Fruit fly (Drosophila melanogaster) whole organism, adult: ENCODE data around the gene Gr28b.

Experiments
- CG11617 ChIP-seq: fragments of 200-800 bp; sonication (Bioruptor generic); optimal IDR thresholded peaks from 2 replicates; lab custom pipeline; 2017; ENCODE audit warnings: mild to moderate bottlenecking, missing biosample characterization, missing genetic modification reagents, missing genetic modification characterization
- CG12768 ChIP-seq: fragments of 200-800 bp; sonication (Bioruptor generic); optimal IDR thresholded peaks from 2 replicates; lab custom pipeline; 2017; ENCODE audit warnings: missing biosample characterization, missing genetic modification characterization, mild to moderate bottlenecking, moderate library complexity, missing genetic modification reagents
- CG14711 ChIP-seq: fragments of 200-800 bp; sonication (Bioruptor generic); optimal IDR thresholded peaks from 2 replicates; lab custom pipeline; 2018; ENCODE audit warnings: missing biosample characterization, mild to moderate bottlenecking, missing genetic modification characterization, moderate library complexity
- CG1620 ChIP-seq: fragments of 200-800 bp; sonication (Bioruptor generic); optimal IDR thresholded peaks from 2 replicates; lab custom pipeline; 2016; ENCODE audit warnings: missing biosample characterization, missing genetic modification characterization
- CG33017 ChIP-seq: fragments of 200-800 bp; sonication (Bioruptor generic); optimal IDR thresholded peaks from 2 replicates; lab custom pipeline; 2018; ENCODE audit warnings: missing biosample characterization, mild to moderate bottlenecking, missing genetic modification characterization, moderate library complexity
- CG5204 ChIP-seq: fragments of 200-800 bp; sonication (Bioruptor generic); optimal IDR thresholded peaks from 2 replicates; lab custom pipeline; 2016; ENCODE audit warnings: missing biosample characterization, missing genetic modification characterization
- CG7045 ChIP-seq: fragments of 200-800 bp; sonication (Bioruptor generic); optimal IDR thresholded peaks from 2 replicates; lab custom pipeline; 2017; ENCODE audit warnings: missing biosample characterization, mild to moderate bottlenecking, missing genetic modification characterization
- CG7101 ChIP-seq: fragments of 200-800 bp; sonication (Bioruptor generic); optimal IDR thresholded peaks from 2 replicates; lab custom pipeline; 2018; ENCODE audit warnings: missing biosample characterization, mild to moderate bottlenecking, missing genetic modification characterization, moderate library complexity
- Clk ChIP-seq: fragments of 200-800 bp; sonication (Bioruptor generic); optimal IDR thresholded peaks from 2 replicates; lab custom pipeline; 2017; ENCODE audit warnings: missing biosample characterization, missing genetic modification characterization
- Crg-1 ChIP-seq: fragments of 200-800 bp; sonication (Bioruptor generic); optimal IDR thresholded peaks from 2 replicates; lab custom pipeline; 2016; ENCODE audit warnings: missing biosample characterization, missing genetic modification characterization
- Hr96 ChIP-seq: fragments of 200-800 bp; sonication (Bioruptor generic); optimal IDR thresholded peaks from 2 replicates; lab custom pipeline; 2016; ENCODE audit warnings: missing biosample characterization, missing genetic modification characterization
- Mnt ChIP-seq: fragments of 200-800 bp; sonication (Bioruptor generic); optimal IDR thresholded peaks from 2 replicates; lab custom pipeline; 2016; ENCODE audit warnings: missing biosample characterization, mild to moderate bottlenecking, missing genetic modification characterization
- bab1 ChIP-seq: fragments of 200-800 bp; sonication (Bioruptor generic); optimal IDR thresholded peaks from 3 replicates; lab custom pipeline; 2019; ENCODE audit warnings: missing biosample characterization, mild to moderate bottlenecking, missing genetic modification characterization, moderate library complexity
- cic ChIP-seq: fragments of 200-800 bp; sonication (Bioruptor generic); optimal IDR thresholded peaks from 2 replicates; lab custom pipeline; 2017; ENCODE audit warnings: missing biosample characterization, mild to moderate bottlenecking, missing genetic modification characterization, moderate library complexity
- cnc ChIP-seq, 2 experiments: fragments of >200 bp; optimal IDR thresholded peaks; 2 replicates each; lab custom pipeline; 2017
- kay ChIP-seq: fragments of 200-800 bp; sonication (Bioruptor generic); peaks from one replicate; lab custom pipeline; 2016; ENCODE audit warnings: missing biosample characterization, missing genetic modification characterization, borderline replicate concordance
- ovo ChIP-seq: fragments of 200-800 bp; sonication (Bioruptor generic); optimal IDR thresholded peaks from 2 replicates; lab custom pipeline; 2016; ENCODE audit warnings: missing biosample characterization, missing genetic modification characterization
- pad ChIP-seq: fragments of 200-800 bp; sonication (Bioruptor generic); optimal IDR thresholded peaks from 3 replicates; lab custom pipeline; 2017; ENCODE audit warnings: missing biosample characterization, missing genetic modification characterization, mild to moderate bottlenecking, moderate library complexity, missing genetic modification reagents
- tj ChIP-seq: fragments of 200-800 bp; sonication (Bioruptor generic); optimal IDR thresholded peaks from 3 replicates; lab custom pipeline; 2017; ENCODE audit warnings: missing biosample characterization, mild to moderate bottlenecking, missing genetic modification characterization, moderate library complexity
- toe ChIP-seq: fragments of 200-800 bp; sonication (Bioruptor generic); optimal IDR thresholded peaks from 2 replicates; lab custom pipeline; 2016; ENCODE audit warnings: missing biosample characterization, missing genetic modification characterization

The Gr28b gene

dm6 chr2L:7433957-7434736 is 27.9 kb downstream of the Gr28b start:
- peak; percentile 71 for TF ChIP-seq tj
- no peak for TF ChIP-seq cic (GFP tag; lab: Kevin White, UChicago)
- peak; percentile 57 for TF ChIP-seq toe (GFP tag; lab: Kevin White, UChicago)
- TF ChIP-seq bab1 (GFP tag; lab: Kevin White, UChicago) = peak; percentile 94
- TF ChIP-seq Clk (GFP tag; lab: Kevin White, UChicago) = peak; percentile 66
- peak; percentile 94 for TF ChIP-seq CG33017 (tag; lab: Kevin White, UChicago)
- TF ChIP-seq CG7101 = peak; percentile 95
- TF ChIP-seq CG14711 = peak; percentile 60
- no peak for TF ChIP-seq cnc (optimal IDR thresholded peaks at IDR 0.05; lab: Kevin White, UChicago)
- TF ChIP-seq pad = peak; percentile 31
- peak; percentile 43 for TF ChIP-seq CG1620
- TF ChIP-seq Crg-1 (GFP tag; lab: Kevin White, UChicago) = no peak
- peak; percentile 14 for TF ChIP-seq ovo (GFP tag; lab: Kevin White, UChicago)
- no peak for TF ChIP-seq Hr96 (GFP tag; lab: Kevin White, UChicago)
- TF ChIP-seq kay = peak; percentile 67
- peak; percentile 71 for TF ChIP-seq CG7045 (GFP tag; lab: Kevin White, UChicago)
- TF ChIP-seq CG5204 (GFP tag; lab: Kevin White, UChicago) = peak; percentile 73
- peak; percentile 84 for TF ChIP-seq CG11617
- peak; percentile 55 for TF ChIP-seq CG12768 (GFP tag; lab: Kevin White, UChicago)
- peak; percentile 54 for TF ChIP-seq Mnt (GFP tag; lab: Kevin White, UChicago)

- no peak for TF ChIP-seq CG33017 (tag; lab: Kevin White, UChicago)
- TF ChIP-seq cic (GFP tag; lab: Kevin White, UChicago) = no peak
- TF ChIP-seq CG7101 = no peak
- TF ChIP-seq CG5204 (GFP tag; lab: Kevin White, UChicago) = no peak
- no peak for TF ChIP-seq Crg-1 (GFP tag; lab: Kevin White, UChicago)
- no peak for TF ChIP-seq tj
- no peak for TF ChIP-seq pad
- TF ChIP-seq cnc (optimal IDR thresholded peaks at IDR 0.05; lab: Kevin White, UChicago) = no peak
- no peak for TF ChIP-seq toe (GFP tag; lab: Kevin White, UChicago)
- TF ChIP-seq CG1620 = no peak
- TF ChIP-seq Mnt (GFP tag; lab: Kevin White, UChicago) = peak; percentile 22
- peak; percentile 18 for TF ChIP-seq CG12768 (GFP tag; lab: Kevin White, UChicago)
- TF ChIP-seq ovo (GFP tag; lab: Kevin White, UChicago) = no peak
- TF ChIP-seq CG11617 = no peak
- no peak for TF ChIP-seq bab1 (GFP tag; lab: Kevin White, UChicago)
- TF ChIP-seq CG7045 (GFP tag; lab: Kevin White, UChicago) = no peak
- TF ChIP-seq Clk (GFP tag; lab: Kevin White, UChicago) = no peak
- no peak for TF ChIP-seq Hr96 (GFP tag; lab: Kevin White, UChicago)
- peak; percentile 93 for TF ChIP-seq kay
Observed at dm6 chr2L:7433337-7433956, 28.6 kb downstream of the Gr28b start, which contains the start of gene CG5958. TSS of gene CG5958 (minus strand) at chr2L:7433516.

dm6 chr2L:7431861-7432601 is 30.0 kb downstream of the Gr28b start:
- no peak for TF ChIP-seq pad
- peak; percentile 59 for TF ChIP-seq kay

- TF ChIP-seq Crg-1 (GFP tag; lab: Kevin White, UChicago) (no peak), cnc (optimal IDR thresholded peaks at IDR 0.05; lab: Kevin White, UChicago) (no peak), CG1620 (no peak), CG12768 (GFP tag; lab: Kevin White, UChicago) (no peak), CG5204 (GFP tag; lab: Kevin White, UChicago) (no peak), Mnt (GFP tag; lab: Kevin White, UChicago) (no peak)
Observed at dm6 chr2L:7430313-7430712, 31.7 kb downstream of the Gr28b start.

DNA sequence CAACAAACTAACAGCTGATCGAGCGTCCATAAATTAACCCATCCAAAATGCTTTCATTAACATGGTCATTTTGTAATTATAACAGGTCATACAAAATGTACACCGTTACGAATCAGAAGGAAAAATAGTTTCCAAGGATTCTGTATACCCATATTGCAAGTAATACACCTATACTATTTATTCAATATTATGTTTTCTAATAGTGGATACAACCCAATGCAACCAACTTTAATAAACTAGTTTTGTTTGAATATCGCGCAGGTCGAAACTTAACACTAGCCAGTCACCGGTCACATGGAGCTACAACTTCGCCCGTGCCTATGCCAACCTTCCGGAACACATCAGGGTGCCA is 34.3 kb downstream of the Gr28b start:
- TF ChIP-seq CG7045 (GFP tag; lab: Kevin White, UChicago) (no peak), CG11617 (no peak), toe (GFP tag; lab: Kevin White, UChicago) (no peak), Clk (GFP tag; lab: Kevin White, UChicago) (no peak), ovo (GFP tag; lab: Kevin White, UChicago) (no peak), bab1 (GFP tag; lab: Kevin White, UChicago) (no peak), Crg-1 (GFP tag; lab: Kevin White, UChicago) (no peak), cnc (optimal IDR thresholded peaks at IDR 0.05; lab: Kevin White, UChicago) (no peak), CG12768 (GFP tag; lab: Kevin White, UChicago) (no peak), CG1620 (no peak)
